Worm (Caenorhabditis elegans): ENCODE results near the gene ttr-25.

DNA sequence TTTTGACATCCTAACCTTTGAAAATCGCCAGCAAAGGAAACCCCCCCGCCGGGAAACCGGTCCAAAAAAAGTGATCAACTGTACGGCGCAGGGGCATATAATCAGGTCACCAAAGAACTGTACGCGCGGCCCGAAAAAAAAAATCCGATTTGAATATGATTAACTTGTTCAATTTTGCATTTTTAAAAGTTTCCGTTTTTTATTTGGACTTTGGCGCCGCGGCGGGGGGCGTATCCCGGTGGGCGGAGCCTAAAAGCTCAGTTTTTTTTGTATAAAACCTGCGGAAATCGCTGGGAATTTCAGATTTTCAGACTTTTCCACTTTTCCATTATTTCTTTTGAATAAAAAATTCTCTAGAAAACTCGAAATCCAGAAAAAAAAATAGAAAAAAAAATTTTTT is 32.1 kb upstream of the ttr-25 start, which contains the start of gene hmit-1.2:
- TF ChIP-seq efl-1 (optimal IDR thresholded peaks at IDR 0.05) (no peak), efl-1 (GFP tag; optimal IDR thresholded peaks at IDR 0.05 in 1 of 2) (no peak), pqm-1 (tag; optimal IDR thresholded peaks at IDR 0.05) (no peak), mdl-1 (tag; optimal IDR thresholded peaks at IDR 0.05) (no peak), tlp-1 (tag; optimal IDR thresholded peaks at IDR 0.05) (no peak), unc-130 (tag; optimal IDR thresholded peaks at IDR 0.05) (no peak), fkh-10 (GFP tag; optimal IDR thresholded peaks at IDR 0.05) (no peak), lin-39 (tag; optimal IDR thresholded peaks at IDR 0.05) (no peak), ztf-11 (tag; optimal IDR thresholded peaks at IDR 0.05) (no peak), unc-62 (GFP tag; optimal IDR thresholded peaks at IDR 0.05) (no peak)

All from whole organism, L1 larva.